Fruit fly (Drosophila melanogaster): ENCODE results near the gene CG32263.

The CG32263 gene

dm6 chr3L:3766704-3767103, 44.2 kb downstream of the CG32263 start:
- TF ChIP-seq ttk (optimal IDR thresholded peaks at IDR 0.05) (no peak), Sin3A (optimal IDR thresholded peaks at IDR 0.05) (no peak), Myc (optimal IDR thresholded peaks at IDR 0.05) (no peak), h (optimal IDR thresholded peaks at IDR 0.05) (no peak), psq (optimal IDR thresholded peaks at IDR 0.05) (no peak), insv (optimal IDR thresholded peaks at IDR 0.05) (no peak)

DNA sequence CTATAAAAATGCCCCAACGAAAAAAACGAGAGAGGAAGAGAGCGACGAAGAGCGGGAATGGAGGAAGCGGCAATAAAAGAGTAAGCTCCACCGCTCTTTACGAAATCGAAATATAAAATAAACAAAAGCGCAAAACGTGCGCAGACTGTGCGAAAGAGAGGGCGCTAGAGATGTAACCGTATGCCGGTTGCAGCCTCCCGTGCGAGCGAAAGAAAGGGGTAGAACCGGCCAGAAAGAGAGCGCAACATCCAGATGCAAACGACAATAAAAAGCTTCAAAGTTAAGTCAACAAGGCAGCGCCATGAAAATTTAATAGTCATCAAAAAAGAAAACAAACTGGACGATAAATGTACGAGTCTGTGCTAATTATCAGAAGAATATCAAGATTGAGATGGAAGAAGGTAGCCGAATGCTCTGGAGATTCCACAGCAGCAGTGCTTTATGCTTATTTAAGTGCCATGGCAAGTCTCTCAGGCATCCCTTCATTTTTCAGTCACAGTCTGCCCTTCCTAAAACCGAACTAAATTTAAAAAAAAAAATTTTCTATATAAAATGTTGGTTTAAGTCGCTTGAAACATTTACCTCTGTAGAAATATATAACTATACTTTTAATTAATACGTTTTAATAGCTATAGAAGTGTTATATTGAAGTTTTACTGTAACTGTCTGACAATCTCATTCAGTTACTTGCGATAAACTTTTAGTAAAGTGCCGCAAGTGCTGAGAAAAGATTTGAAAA, 45.0 kb downstream of the CG32263 start:
- TF ChIP-seq insv (optimal IDR thresholded peaks at IDR 0.05) (no peak), Myc (optimal IDR thresholded peaks at IDR 0.05) (no peak), ttk (optimal IDR thresholded peaks at IDR 0.05) (no peak), h (optimal IDR thresholded peaks at IDR 0.05) (no peak), Sin3A (optimal IDR thresholded peaks at IDR 0.05) (no peak)

- no peak for TF ChIP-seq ttk (optimal IDR thresholded peaks at IDR 0.05)
- TF ChIP-seq Myc (optimal IDR thresholded peaks at IDR 0.05) = no peak
Observed at dm6 chr3L:3764338-3764737, 46.6 kb downstream of the CG32263 start.

dm6 chr3L:3763335-3763734, 47.6 kb downstream of the CG32263 start:
- TF ChIP-seq psq (optimal IDR thresholded peaks at IDR 0.05) (no peak), Myc (optimal IDR thresholded peaks at IDR 0.05) (no peak), insv (optimal IDR thresholded peaks at IDR 0.05) (no peak), h (optimal IDR thresholded peaks at IDR 0.05) (no peak), Sin3A (optimal IDR thresholded peaks at IDR 0.05) (no peak), ttk (optimal IDR thresholded peaks at IDR 0.05) (no peak)

DNA sequence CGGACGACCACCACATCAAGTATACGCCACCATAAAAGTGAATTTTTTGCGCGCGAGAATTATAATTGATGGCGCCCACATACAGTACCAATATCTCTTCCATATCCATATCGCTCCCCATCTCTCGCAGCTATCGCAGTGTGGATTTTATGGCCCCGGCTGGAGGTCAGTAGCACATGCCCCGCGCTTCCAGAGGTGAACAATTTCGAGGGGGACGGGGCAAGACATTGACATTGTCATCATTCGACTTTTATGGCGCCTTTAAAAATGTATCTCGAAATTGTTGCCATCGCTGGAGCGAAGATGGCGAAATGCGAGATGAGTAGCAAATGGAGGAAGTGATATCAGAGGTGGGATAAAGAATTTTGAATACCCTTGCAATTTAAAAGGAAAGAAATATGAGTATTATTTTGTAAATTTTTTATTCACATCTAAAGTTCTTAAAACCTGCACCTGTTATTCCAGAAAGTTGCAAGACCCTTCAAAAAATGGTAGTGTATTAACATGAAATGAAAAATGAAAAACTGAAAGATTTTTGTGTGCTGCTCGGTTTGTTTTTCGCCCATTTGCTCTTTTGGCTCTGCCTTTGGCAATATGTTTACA, 50.4 kb downstream of the CG32263 start:
- TF ChIP-seq Sin3A (optimal IDR thresholded peaks at IDR 0.05) (no peak), h (optimal IDR thresholded peaks at IDR 0.05) (no peak), insv (optimal IDR thresholded peaks at IDR 0.05) (no peak), psq (optimal IDR thresholded peaks at IDR 0.05) (no peak), Myc (optimal IDR thresholded peaks at IDR 0.05) (no peak), ttk (optimal IDR thresholded peaks at IDR 0.05) (no peak)
